Fruit fly (Drosophila melanogaster): Measurements from ENCODE around the gene CG43098.

CG43098 gene

dm6 chr3L:3616344-3616743 is 42.5 kb upstream of the CG43098 start (continued):
- TF ChIP-seq Myb (GFP tag; optimal IDR thresholded peaks at IDR 0.05) (peak; percentile 62), Dfd (GFP tag; optimal IDR thresholded peaks at IDR 0.05) (no peak), CG9437 (GFP tag; optimal IDR thresholded peaks at IDR 0.05) (peak; percentile 1), sug (tag; optimal IDR thresholded peaks at IDR 0.05) (peak; percentile 78), Lpt (GFP tag; optimal IDR thresholded peaks at IDR 0.05) (no peak), vfl (GFP tag; optimal IDR thresholded peaks at IDR 0.05) (no peak), CG31365 (tag; optimal IDR thresholded peaks at IDR 0.05) (peak; percentile 43), amos (GFP tag; IDR thresholded peaks at IDR 0.05; ENCODE audit: partially characterized antibody) (peak; percentile 47; the same call in 1 of the 2 replicates), lab (GFP tag; optimal IDR thresholded peaks at IDR 0.05) (peak; percentile 72), NfI (GFP tag; optimal IDR thresholded peaks at IDR 0.05) (peak; percentile 84), CG8290 (GFP tag; optimal IDR thresholded peaks at IDR 0.05) (peak; percentile 78), CG8290 (tag; optimal IDR thresholded peaks at IDR 0.05) (peak in 1 of 2 experiments; percentile 86), CG7963 (GFP tag; IDR thresholded peaks at IDR 0.05; ENCODE audit: partially characterized antibody) (no peak), seq (GFP tag; IDR thresholded peaks at IDR 0.05) (no peak; the same call in 1 of the 2 replicates), dimm (GFP tag; IDR thresholded peaks at IDR 0.05) (no peak), dysf (GFP tag; IDR thresholded peaks at IDR 0.05) (peak; percentile 87), HmgD (GFP tag; optimal IDR thresholded peaks at IDR 0.05) (peak; percentile 51), Chrac-16 (GFP tag; optimal IDR thresholded peaks at IDR 0.05) (peak; percentile 92), ci (GFP tag; IDR thresholded peaks at IDR 0.05) (peak; percentile 92), CG8388 (GFP tag; optimal IDR thresholded peaks at IDR 0.05) (peak; percentile 26), CG1647 (GFP tag; optimal IDR thresholded peaks at IDR 0.05) (peak; percentile 58), CG11247 (GFP tag; IDR thresholded peaks at IDR 0.05) (peak; percentile 90), CG8765 (GFP tag; IDR thresholded peaks at IDR 0.05) (peak; percentile 43; the same call in 1 of the 2 replicates), nerfin-2 (GFP tag; IDR thresholded peaks at IDR 0.05; ENCODE audit: partially characterized antibody) (no peak), CG3726 (GFP tag; IDR thresholded peaks at IDR 0.05) (peak; percentile 66; the same call in 2 of the 3 replicates), CG5245 (GFP tag; optimal IDR thresholded peaks at IDR 0.05) (peak; percentile 93), Vsx1 (GFP tag; optimal IDR thresholded peaks at IDR 0.05) (peak; percentile 43), shn (GFP tag; optimal IDR thresholded peaks at IDR 0.05) (peak; percentile 61), CG2202 (tag; optimal IDR thresholded peaks at IDR 0.05) (peak; percentile 11), CG10565 (GFP tag; optimal IDR thresholded peaks at IDR 0.05) (no peak), hth (optimal IDR thresholded peaks at IDR 0.05) (no peak), CG7987 (GFP tag; optimal IDR thresholded peaks at IDR 0.05) (peak; percentile 87), B-H1 (GFP tag; IDR thresholded peaks at IDR 0.05) (no peak; the same call in 2 of the 3 replicates), Dp (GFP tag; optimal IDR thresholded peaks at IDR 0.05) (peak; percentile 7), CG7372 (GFP tag; IDR thresholded peaks at IDR 0.05) (peak; percentile 67; the same call in 1 of the 2 replicates), trh (GFP tag; optimal IDR thresholded peaks at IDR 0.05) (peak; percentile 41), ham (GFP tag; IDR thresholded peaks at IDR 0.05) (no peak), Pdp1 (GFP tag; optimal IDR thresholded peaks at IDR 0.05) (peak; percentile 79 to 82), Taf1 (GFP tag; IDR thresholded peaks at IDR 0.05) (peak; percentile 71; the same call in 1 of the 2 replicates), Opbp (GFP tag; IDR thresholded peaks at IDR 0.05; ENCODE audit: partially characterized antibody) (peak; percentile 80), zf30C (GFP tag; optimal IDR thresholded peaks at IDR 0.05) (no peak), Ravus (GFP tag; IDR thresholded peaks at IDR 0.05) (no peak), CG8089 (GFP tag; optimal IDR thresholded peaks at IDR 0.05) (peak; percentile 74), HmgZ (tag; optimal IDR thresholded peaks at IDR 0.05) (peak; percentile 85), esg (GFP tag; conservative IDR thresholded peaks at IDR 0.05) (peak; percentile 55), dpn (GFP tag; optimal IDR thresholded peaks at IDR 0.05) (peak; percentile 75 to 91), vnd (GFP tag; IDR thresholded peaks at IDR 0.05; ENCODE audit: partially characterized antibody) (no peak), tll (GFP tag; optimal IDR thresholded peaks at IDR 0.05) (no peak), CG4707 (GFP tag; optimal IDR thresholded peaks at IDR 0.05) (no peak), CG6254 (GFP tag; optimal IDR thresholded peaks at IDR 0.05) (no peak), Jarid2 (GFP tag; optimal IDR thresholded peaks at IDR 0.05) (peak; percentile 54)

All from whole organism, embryonic.